Fruit fly (Drosophila melanogaster): Measurements from ENCODE around the gene CG31882.
A peak's percentile ranks its signal among the peaks of the same experiment; 100 is the strongest.

Gene CG31882

dm6 chr2L:9598390-9598789 lies 26.7 kb downstream of the CG31882 start:
- no peak for TF ChIP-seq CG9948 (tag; optimal IDR thresholded peaks at IDR 0.05)
- no peak for TF ChIP-seq gl (tag; optimal IDR thresholded peaks at IDR 0.05)
- no peak for TF ChIP-seq D1 (tag; optimal IDR thresholded peaks at IDR 0.05)
- peak; percentile 24 for TF ChIP-seq CG17806 (tag; optimal IDR thresholded peaks at IDR 0.05)
- peak; percentile 6 for TF ChIP-seq Pif1A (GFP tag; optimal IDR thresholded peaks at IDR 0.05)
- peak; percentile 44; the same call in 1 of the 2 replicates for TF ChIP-seq Ets98B (GFP tag; IDR thresholded peaks at IDR 0.05)
- TF ChIP-seq CG10348 (GFP tag; IDR thresholded peaks at IDR 0.05), result no peak
- TF ChIP-seq CG34367 (tag; optimal IDR thresholded peaks at IDR 0.05), result no peak
- TF ChIP-seq fd96Ca (GFP tag; IDR thresholded peaks at IDR 0.05), result peak; percentile 68
- no peak for TF ChIP-seq CG4496 (GFP tag; IDR thresholded peaks at IDR 0.05)
- TF ChIP-seq CG8159 (tag; optimal IDR thresholded peaks at IDR 0.05), result peak; percentile 15
- TF ChIP-seq CG8301 (tag; optimal IDR thresholded peaks at IDR 0.05), result no peak
- TF ChIP-seq EcR (GFP tag; optimal IDR thresholded peaks at IDR 0.05), result no peak
- 0 out of 2 replicates have a peak, but pooled peaks have one; percentile 34 for TF ChIP-seq CG12605 (GFP tag; IDR thresholded peaks at IDR 0.05)
- TF ChIP-seq CG14655 (GFP tag; optimal IDR thresholded peaks at IDR 0.05), result peak; percentile 36
- TF ChIP-seq Pif1B (GFP tag; optimal IDR thresholded peaks at IDR 0.05), result peak; percentile 20
- TF ChIP-seq CG13204 (GFP tag; optimal IDR thresholded peaks at IDR 0.05), result no peak
- no peak for TF ChIP-seq CG32121 (GFP tag; IDR thresholded peaks at IDR 0.05)
- no peak for TF ChIP-seq Snoo (tag; optimal IDR thresholded peaks at IDR 0.05)
- TF ChIP-seq CG15710 (tag; optimal IDR thresholded peaks at IDR 0.05), result peak; percentile 20
- peak; percentile 55; the same call in 1 of the 2 replicates for TF ChIP-seq rn (GFP tag; IDR thresholded peaks at IDR 0.05)

DNA sequence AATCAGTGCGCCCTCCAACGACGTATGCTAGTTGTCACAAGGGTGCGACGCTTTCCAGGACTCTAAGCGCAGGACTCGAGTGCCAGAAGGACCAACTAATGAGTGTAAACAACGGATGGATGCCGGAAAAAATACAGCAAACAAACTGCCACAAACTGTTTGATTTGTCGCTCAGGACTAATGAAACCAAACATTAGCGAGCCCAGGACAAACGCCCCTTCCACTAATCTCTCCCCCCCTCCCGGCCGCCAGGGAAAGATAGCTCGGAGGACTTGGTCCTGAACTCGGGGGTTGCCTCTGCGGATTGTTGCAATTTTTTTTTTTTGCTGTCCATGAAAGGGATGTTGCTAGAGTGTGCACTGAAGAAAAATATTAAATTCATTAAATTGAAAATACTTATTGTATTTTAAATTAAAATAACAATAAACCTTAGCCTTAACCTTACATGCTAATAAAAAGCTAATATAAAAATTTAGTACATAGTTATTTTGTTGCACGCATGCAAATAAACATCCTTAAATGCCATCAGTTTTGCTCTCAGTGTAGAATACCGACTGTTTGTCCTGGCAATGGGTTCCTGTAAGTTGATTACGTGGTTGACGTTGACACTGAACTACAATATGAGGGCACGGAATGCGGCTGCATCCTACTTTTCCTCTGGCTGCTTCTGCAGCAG lies 30.3 kb downstream of the CG31882 start:
- peak; percentile 37 for TF ChIP-seq CG8159 (tag; optimal IDR thresholded peaks at IDR 0.05)
- TF ChIP-seq CG10348 (GFP tag; IDR thresholded peaks at IDR 0.05), result no peak

DNA sequence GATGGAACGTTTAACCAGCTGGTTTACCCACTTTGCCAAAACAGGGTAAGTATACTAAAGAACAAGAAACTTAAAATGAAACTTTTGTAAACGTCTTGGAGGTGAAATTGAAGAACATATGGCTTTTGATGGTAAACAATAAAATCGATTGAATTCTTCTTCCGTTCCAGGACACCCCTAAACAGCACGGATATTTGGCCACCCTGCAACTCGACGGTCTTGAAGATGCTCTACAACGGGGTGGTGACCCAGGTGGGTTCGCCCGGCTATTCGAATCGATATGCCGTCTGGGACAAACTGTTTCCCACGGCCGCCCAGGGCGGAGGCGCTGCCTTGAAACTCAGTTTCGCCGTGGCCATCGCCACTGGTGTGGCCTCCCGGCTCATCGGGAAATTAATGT lies 33.9 kb downstream of the CG31882 start:
- TF ChIP-seq CG12605 (GFP tag; IDR thresholded peaks at IDR 0.05) (no peak), CG13204 (GFP tag; optimal IDR thresholded peaks at IDR 0.05) (no peak), CG9948 (tag; optimal IDR thresholded peaks at IDR 0.05) (no peak), CG15710 (tag; optimal IDR thresholded peaks at IDR 0.05) (no peak)

dm6 chr2L:9589176-9589575 lies 35.9 kb downstream of the CG31882 start, which contains the start of gene CG3841:
TSS of gene CG3841 (plus strand) at chr2L:9589476.
- TF ChIP-seq CG10348 (GFP tag; IDR thresholded peaks at IDR 0.05) (no peak), D1 (tag; optimal IDR thresholded peaks at IDR 0.05) (no peak), CG8159 (tag; optimal IDR thresholded peaks at IDR 0.05) (no peak), EcR (GFP tag; optimal IDR thresholded peaks at IDR 0.05) (no peak), CG17806 (tag; optimal IDR thresholded peaks at IDR 0.05) (no peak)

dm6 chr2L:9585942-9586341 lies 39.1 kb downstream of the CG31882 start:
- TF ChIP-seq rn (GFP tag; IDR thresholded peaks at IDR 0.05), result no peak
- no peak for TF ChIP-seq CG15710 (tag; optimal IDR thresholded peaks at IDR 0.05)
- no peak for TF ChIP-seq CG34367 (tag; optimal IDR thresholded peaks at IDR 0.05)
- TF ChIP-seq CG17806 (tag; optimal IDR thresholded peaks at IDR 0.05), result no peak
- TF ChIP-seq D1 (tag; optimal IDR thresholded peaks at IDR 0.05), result no peak
- TF ChIP-seq CG8159 (tag; optimal IDR thresholded peaks at IDR 0.05), result no peak
- no peak for TF ChIP-seq CG10348 (GFP tag; IDR thresholded peaks at IDR 0.05)

- TF ChIP-seq CG34367 (tag; optimal IDR thresholded peaks at IDR 0.05), result no peak
- TF ChIP-seq CG4496 (GFP tag; IDR thresholded peaks at IDR 0.05), result no peak
- no peak for TF ChIP-seq EcR (GFP tag; optimal IDR thresholded peaks at IDR 0.05)
- TF ChIP-seq CG8301 (tag; optimal IDR thresholded peaks at IDR 0.05), result no peak
- TF ChIP-seq CG8159 (tag; optimal IDR thresholded peaks at IDR 0.05), result no peak
- TF ChIP-seq CG13204 (GFP tag; optimal IDR thresholded peaks at IDR 0.05), result no peak
- no peak for TF ChIP-seq rn (GFP tag; IDR thresholded peaks at IDR 0.05)
- no peak for TF ChIP-seq Snoo (tag; optimal IDR thresholded peaks at IDR 0.05)
- TF ChIP-seq gl (tag; optimal IDR thresholded peaks at IDR 0.05), result no peak
- TF ChIP-seq CG15710 (tag; optimal IDR thresholded peaks at IDR 0.05), result no peak
- TF ChIP-seq fd96Ca (GFP tag; IDR thresholded peaks at IDR 0.05), result no peak
- no peak for TF ChIP-seq Pif1A (GFP tag; optimal IDR thresholded peaks at IDR 0.05)
- no peak for TF ChIP-seq Ets98B (GFP tag; IDR thresholded peaks at IDR 0.05)
- TF ChIP-seq Pif1B (GFP tag; optimal IDR thresholded peaks at IDR 0.05), result no peak
- TF ChIP-seq CG14655 (GFP tag; optimal IDR thresholded peaks at IDR 0.05), result no peak
- no peak for TF ChIP-seq CG17806 (tag; optimal IDR thresholded peaks at IDR 0.05)
- TF ChIP-seq D1 (tag; optimal IDR thresholded peaks at IDR 0.05), result no peak
- TF ChIP-seq CG10348 (GFP tag; IDR thresholded peaks at IDR 0.05), result no peak
Measured at dm6 chr2L:9584098-9584703, 40.9 kb downstream of the CG31882 start.

DNA sequence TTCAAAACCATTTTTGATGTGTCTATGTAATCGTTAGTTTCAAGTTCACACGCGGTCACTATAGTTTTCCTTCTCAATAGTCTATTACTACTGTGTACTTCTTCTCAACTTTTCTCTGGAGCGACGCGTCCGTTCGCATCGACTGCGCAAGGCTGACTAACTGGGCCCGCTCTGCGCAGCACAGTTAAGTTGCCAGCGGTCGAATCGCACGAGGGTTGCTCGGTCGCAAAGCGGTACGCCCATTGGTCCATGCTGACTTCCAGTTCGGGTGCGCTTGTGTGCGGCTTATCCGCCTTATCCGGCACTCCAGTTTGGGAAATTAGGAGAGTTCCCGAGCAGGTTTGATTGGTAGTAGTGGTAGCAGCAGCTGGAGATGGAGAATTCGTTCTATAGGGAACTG lies 43.5 kb downstream of the CG31882 start, which contains the start of gene gcm:
TSS of gene gcm (minus strand) at position 164 of the 400 bp plus-strand sequence.
- TF ChIP-seq D1 (tag; optimal IDR thresholded peaks at IDR 0.05), result no peak
- TF ChIP-seq gl (tag; optimal IDR thresholded peaks at IDR 0.05), result no peak
- no peak for TF ChIP-seq CG15710 (tag; optimal IDR thresholded peaks at IDR 0.05)
- no peak for TF ChIP-seq Pif1B (GFP tag; optimal IDR thresholded peaks at IDR 0.05)
- no peak for TF ChIP-seq CG9948 (tag; optimal IDR thresholded peaks at IDR 0.05)
- no peak for TF ChIP-seq Pif1A (GFP tag; optimal IDR thresholded peaks at IDR 0.05)
- no peak for TF ChIP-seq CG13204 (GFP tag; optimal IDR thresholded peaks at IDR 0.05)
- no peak for TF ChIP-seq Snoo (tag; optimal IDR thresholded peaks at IDR 0.05)
- TF ChIP-seq Ets98B (GFP tag; IDR thresholded peaks at IDR 0.05), result no peak
- no peak for TF ChIP-seq CG14655 (GFP tag; optimal IDR thresholded peaks at IDR 0.05)
- TF ChIP-seq CG10348 (GFP tag; IDR thresholded peaks at IDR 0.05), result no peak
- no peak for TF ChIP-seq CG34367 (tag; optimal IDR thresholded peaks at IDR 0.05)
- no peak for TF ChIP-seq EcR (GFP tag; optimal IDR thresholded peaks at IDR 0.05)
- no peak for TF ChIP-seq CG12605 (GFP tag; IDR thresholded peaks at IDR 0.05)
- no peak for TF ChIP-seq rn (GFP tag; IDR thresholded peaks at IDR 0.05)
- no peak for TF ChIP-seq CG4496 (GFP tag; IDR thresholded peaks at IDR 0.05)
